In the genomic region with DNA sequence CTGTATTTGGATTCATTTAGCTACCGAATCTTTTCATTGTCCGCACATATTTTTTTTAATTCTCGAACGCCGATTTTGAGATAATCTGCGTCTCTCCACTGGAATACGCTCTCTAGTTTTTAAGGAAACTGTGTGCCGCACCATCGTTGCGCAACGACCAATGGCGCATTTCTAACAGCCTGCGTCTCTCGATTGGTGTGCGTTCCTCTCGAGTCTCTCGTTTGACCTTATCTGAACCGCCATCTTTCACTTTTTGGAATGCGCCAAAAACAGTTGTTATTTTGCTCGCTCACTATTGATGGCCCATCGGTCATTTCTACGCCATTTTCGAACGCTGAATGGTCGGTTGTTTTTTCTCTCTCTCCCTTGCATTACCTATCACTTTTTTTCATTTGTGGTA, we compare ENCODE assay signal across 3 worm cellular contexts.
TF ChIP-seq lines count a peak whose summit lies in the region.

No protein-coding gene starts in this region.

TF ChIP-seq in whole organism, L2 larva, 48 proteins besides CTCF, POLR2A, EP300 and RAD21:
- TF ChIP-seq ceh-16 (tag; optimal IDR thresholded peaks at IDR 0.05; lab: Kevin White, UChicago) (peak; percentile 18), nhr-77 (tag; optimal IDR thresholded peaks at IDR 0.05; lab: Kevin White, UChicago) (no peak)

TF ChIP-seq in whole organism, mixed stage, embryonic, 35 proteins besides CTCF, POLR2A, EP300 and RAD21:
- TF ChIP-seq zip-8 (tag; optimal IDR thresholded peaks at IDR 0.05; lab: Kevin White, UChicago) (peak; percentile 37), lsy-2 (tag; optimal IDR thresholded peaks at IDR 0.05; lab: Kevin White, UChicago) (no peak), nhr-12 (tag; optimal IDR thresholded peaks at IDR 0.05; lab: Kevin White, UChicago) (no peak), unc-62 (GFP tag; optimal IDR thresholded peaks at IDR 0.05; lab: Kevin White, UChicago) (no peak), M03D4.4 (tag; optimal IDR thresholded peaks at IDR 0.05; lab: Kevin White, UChicago) (no peak), nhr-28 (tag; optimal IDR thresholded peaks at IDR 0.05; lab: Kevin White, UChicago) (no peak), ham-2 (GFP tag; optimal IDR thresholded peaks at IDR 0.05; lab: Kevin White, UChicago) (no peak), mls-2 (tag; optimal IDR thresholded peaks at IDR 0.05; lab: Kevin White, UChicago) (no peak), elt-1 (tag; optimal IDR thresholded peaks at IDR 0.05; lab: Kevin White, UChicago; ENCODE audit: borderline replicate concordance, insufficient read depth) (peak; percentile 84), bed-3 (GFP tag; optimal IDR thresholded peaks at IDR 0.05; lab: Kevin White, UChicago) (no peak), flh-1 (GFP tag; optimal IDR thresholded peaks at IDR 0.05; lab: Kevin White, UChicago) (no peak), unc-39 (tag; optimal IDR thresholded peaks at IDR 0.05; lab: Kevin White, UChicago) (no peak), mab-5 (tag; optimal IDR thresholded peaks at IDR 0.05; lab: Kevin White, UChicago) (no peak), elt-3 (tag; optimal IDR thresholded peaks at IDR 0.05; lab: Kevin White, UChicago) (no peak), ces-1 (GFP tag; optimal IDR thresholded peaks at IDR 0.05; lab: Kevin White, UChicago) (no peak), ceh-83 (GFP tag; optimal IDR thresholded peaks at IDR 0.05; lab: Kevin White, UChicago) (no peak), lin-13 (tag; optimal IDR thresholded peaks at IDR 0.05; lab: Kevin White, UChicago) (no peak), unc-120 (tag; optimal IDR thresholded peaks at IDR 0.05; lab: Kevin White, UChicago; ENCODE audit: poor library complexity, severe bottlenecking) (no peak), nhr-2 (tag; optimal IDR thresholded peaks at IDR 0.05; lab: Kevin White, UChicago) (peak; percentile 51)

TF ChIP-seq in whole organism, young adult, 124 proteins besides CTCF, POLR2A, EP300 and RAD21:
- TF ChIP-seq hmg-1.2 (GFP tag; IDR thresholded peaks at IDR 0.05; lab: Robert Waterston, UW) (peak; percentile 85), let-607 (tag; optimal IDR thresholded peaks at IDR 0.05; lab: Kevin White, UChicago) (no peak), madf-8 (GFP tag; conservative IDR thresholded peaks at IDR 0.05; lab: Robert Waterston, UW) (0 out of 2 replicates have a peak, but pooled peaks have one; percentile 26), efl-1 (GFP tag; optimal IDR thresholded peaks at IDR 0.05; lab: Kevin White, UChicago) (peak; percentile 70), madf-6 (GFP tag; IDR thresholded peaks at IDR 0.05; lab: Robert Waterston, UW) (peak; percentile 67)
TF ChIP-seq in whole organism, young adult: peak in this region for 4.
